Worm (Caenorhabditis elegans): ENCODE results near the gene cdr-4.
A peak's percentile ranks its signal among the peaks of the same experiment; 100 is the strongest.

The cdr-4 gene

ce11 chrV:12408525-12408924 lies at the start of gene cdr-4:
cdr-4 (minus strand) TSS chrV:12408625.
- TF ChIP-seq unc-62 (GFP tag; optimal IDR thresholded peaks at IDR 0.05) (no peak), cnd-1 (tag; optimal IDR thresholded peaks at IDR 0.05) (no peak)

ce11 chrV:12455695-12456094 lies 47.3 kb upstream of the cdr-4 start:
- no peak for TF ChIP-seq lin-13 (tag; optimal IDR thresholded peaks at IDR 0.05)
- TF ChIP-seq drap-1 (GFP tag; optimal IDR thresholded peaks at IDR 0.05), result no peak
- TF ChIP-seq ceh-39 (tag; optimal IDR thresholded peaks at IDR 0.05), result no peak
- no peak for TF ChIP-seq ham-2 (GFP tag; optimal IDR thresholded peaks at IDR 0.05)

DNA sequence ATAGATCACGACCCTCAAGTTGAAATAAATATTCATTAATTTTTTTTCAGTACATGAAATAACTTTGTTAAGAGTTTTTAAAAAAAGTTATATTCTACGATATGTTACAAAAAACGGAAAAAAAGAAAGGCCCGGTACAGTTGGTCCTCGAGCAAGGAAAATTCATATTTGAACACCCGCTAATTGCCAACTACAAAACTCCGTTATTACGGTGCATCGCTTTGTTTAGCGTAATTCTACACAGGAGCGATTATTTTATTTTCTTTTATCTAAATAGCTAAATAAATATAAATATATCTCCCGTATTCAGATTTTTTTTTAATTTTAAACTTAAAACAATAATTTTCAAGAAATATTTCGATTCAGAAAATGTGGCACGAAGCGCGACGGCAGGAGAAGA lies 42.0 kb upstream of the cdr-4 start, which contains the start of gene F28C1.1:
Gene F28C1.1 (plus strand): TSS at position 365 of the 400 bp plus-strand sequence.
- TF ChIP-seq unc-39 (tag; optimal IDR thresholded peaks at IDR 0.05) (no peak), ces-1 (GFP tag; optimal IDR thresholded peaks at IDR 0.05) (peak; percentile 53), lsy-2 (tag; optimal IDR thresholded peaks at IDR 0.05) (peak; percentile 20)

- TF ChIP-seq pha-4 (tag; optimal IDR thresholded peaks at IDR 0.05) (no peak), zip-8 (tag; optimal IDR thresholded peaks at IDR 0.05) (no peak), tbx-8 (GFP tag; optimal IDR thresholded peaks at IDR 0.05) (no peak), lsy-2 (tag; optimal IDR thresholded peaks at IDR 0.05) (no peak), elt-3 (tag; optimal IDR thresholded peaks at IDR 0.05) (no peak), ham-2 (GFP tag; optimal IDR thresholded peaks at IDR 0.05) (no peak), bed-3 (GFP tag; optimal IDR thresholded peaks at IDR 0.05) (no peak), unc-62 (GFP tag; optimal IDR thresholded peaks at IDR 0.05) (no peak), ztf-11 (tag; optimal IDR thresholded peaks at IDR 0.05) (no peak), flh-1 (GFP tag; optimal IDR thresholded peaks at IDR 0.05) (no peak), M03D4.4 (tag; optimal IDR thresholded peaks at IDR 0.05) (no peak), blmp-1 (tag; optimal IDR thresholded peaks at IDR 0.05) (no peak), mls-2 (tag; optimal IDR thresholded peaks at IDR 0.05) (no peak), hlh-1 (tag; optimal IDR thresholded peaks at IDR 0.05) (no peak), nhr-237 (tag; optimal IDR thresholded peaks at IDR 0.05) (no peak), nhr-2 (tag; optimal IDR thresholded peaks at IDR 0.05) (no peak), nhr-28 (tag; optimal IDR thresholded peaks at IDR 0.05) (no peak), drap-1 (GFP tag; optimal IDR thresholded peaks at IDR 0.05) (no peak), sem-2 (GFP tag; optimal IDR thresholded peaks at IDR 0.05) (no peak), ceh-83 (GFP tag; optimal IDR thresholded peaks at IDR 0.05) (no peak)
Measured at ce11 chrV:12449902-12450301, 41.5 kb upstream of the cdr-4 start, which contains the start of gene C54D10.10. C54D10.10 (minus strand) TSS chrV:12450002.

DNA sequence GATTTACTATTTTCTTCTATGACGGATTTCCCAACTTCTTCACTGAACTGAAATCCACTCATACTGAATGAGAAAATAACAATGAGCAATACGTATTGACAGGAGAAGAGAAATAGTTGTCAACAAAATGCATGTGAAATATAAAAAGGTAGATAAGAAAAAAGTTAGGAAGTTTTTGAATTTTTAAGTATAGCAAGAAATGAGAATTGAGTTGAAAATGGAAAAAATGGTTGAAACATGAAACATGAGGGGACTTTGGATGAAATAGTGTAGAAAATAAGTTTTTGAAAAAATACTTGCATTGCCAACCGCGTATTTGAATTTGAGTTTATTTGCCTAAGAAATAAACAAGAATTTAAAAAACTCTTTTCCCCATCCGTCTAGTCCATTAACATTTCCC lies 38.5 kb upstream of the cdr-4 start, which contains the start of the genes pals-38 and C54D10.9:
Gene pals-38 (minus strand): TSS at position 101 of the 400 bp plus-strand sequence.
Gene C54D10.9 (plus strand): TSS at position 259 of the 400 bp plus-strand sequence.
- no peak for TF ChIP-seq lin-13 (tag; optimal IDR thresholded peaks at IDR 0.05)
- TF ChIP-seq mep-1 (tag; optimal IDR thresholded peaks at IDR 0.05), result no peak
- no peak for TF ChIP-seq nhr-76 (tag; optimal IDR thresholded peaks at IDR 0.05)
- no peak for TF ChIP-seq ztf-11 (tag; optimal IDR thresholded peaks at IDR 0.05)
- no peak for TF ChIP-seq blmp-1 (tag; optimal IDR thresholded peaks at IDR 0.05)
- TF ChIP-seq nhr-12 (tag; optimal IDR thresholded peaks at IDR 0.05), result no peak
- no peak for TF ChIP-seq ceh-83 (GFP tag; optimal IDR thresholded peaks at IDR 0.05)
- no peak for TF ChIP-seq ceh-43 (GFP tag; optimal IDR thresholded peaks at IDR 0.05)
- no peak for TF ChIP-seq zip-8 (tag; optimal IDR thresholded peaks at IDR 0.05)
- no peak for TF ChIP-seq nhr-28 (tag; optimal IDR thresholded peaks at IDR 0.05)
- TF ChIP-seq sptf-1 (tag; optimal IDR thresholded peaks at IDR 0.05), result no peak

DNA sequence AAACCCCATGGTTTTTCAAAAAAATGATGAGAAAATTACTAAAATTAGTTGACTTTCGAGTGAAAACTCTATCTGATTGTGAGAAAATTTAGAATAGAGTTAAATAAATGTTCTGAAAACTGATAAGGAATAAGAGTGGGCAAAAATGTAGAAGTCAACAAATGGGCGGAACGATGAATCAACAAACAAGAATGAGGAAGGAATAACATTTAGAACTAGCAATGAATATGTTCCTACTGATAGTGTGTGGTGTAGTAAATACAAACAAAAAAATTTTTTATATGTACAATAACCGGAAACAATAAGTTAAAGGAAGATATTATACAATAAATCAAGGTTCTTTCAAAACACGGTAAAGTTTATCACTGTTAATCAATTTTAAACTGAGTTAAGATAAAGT lies 35.3 kb upstream of the cdr-4 start, which contains the start of gene pals-39:
Gene pals-39 (minus strand): TSS at position 101 of the 400 bp plus-strand sequence.
- TF ChIP-seq unc-62 (GFP tag; optimal IDR thresholded peaks at IDR 0.05) (no peak), unc-39 (tag; optimal IDR thresholded peaks at IDR 0.05) (no peak)

ce11 chrV:12441420-12441819 lies 33.0 kb upstream of the cdr-4 start, which contains the start of gene pals-37:
pals-37 (minus strand) TSS chrV:12441520.
- TF ChIP-seq lin-13 (tag; optimal IDR thresholded peaks at IDR 0.05), result no peak
- no peak for TF ChIP-seq pha-4 (tag; optimal IDR thresholded peaks at IDR 0.05)
- TF ChIP-seq nhr-237 (tag; optimal IDR thresholded peaks at IDR 0.05), result no peak
